Fruit fly (Drosophila melanogaster): Measurements from ENCODE around the gene ScsbetaA.

Gene ScsbetaA

dm6 chr3R:8896740-8897139 is 41.8 kb upstream of the ScsbetaA start (continued):
- TF ChIP-seq hbn (GFP tag; IDR thresholded peaks at IDR 0.05; ENCODE audit: partially characterized antibody), result no peak
- TF ChIP-seq CG32772 (GFP tag; IDR thresholded peaks at IDR 0.05), result peak; percentile 31; the same call in 1 of the 2 replicates
- TF ChIP-seq CG1529 (GFP tag; optimal IDR thresholded peaks at IDR 0.05), result peak; percentile 43
- peak; percentile 12 for TF ChIP-seq dm (GFP tag; optimal IDR thresholded peaks at IDR 0.05)
- TF ChIP-seq CG34224 (GFP tag; IDR thresholded peaks at IDR 0.05; ENCODE audit: partially characterized antibody), result no peak
- TF ChIP-seq Rfx (GFP tag; IDR thresholded peaks at IDR 0.05), result peak; percentile 54; the same call in 1 of the 2 replicates
- TF ChIP-seq NC2β (GFP tag; optimal IDR thresholded peaks at IDR 0.05), result peak; percentile 65
- TF ChIP-seq odd (GFP tag; optimal IDR thresholded peaks at IDR 0.05), result peak; percentile 58
- no peak for TF ChIP-seq pfk (GFP tag; optimal IDR thresholded peaks at IDR 0.05)
- TF ChIP-seq chm (GFP tag; IDR thresholded peaks at IDR 0.05), result no peak
- peak; percentile 53 for TF ChIP-seq Vsx1 (GFP tag; optimal IDR thresholded peaks at IDR 0.05)
- TF ChIP-seq ap (GFP tag; IDR thresholded peaks at IDR 0.05), result 0 out of 2 replicates have a peak, but pooled peaks have one; percentile 30
- no peak for TF ChIP-seq Dref (GFP tag; IDR thresholded peaks at IDR 0.05)
- TF ChIP-seq emc (GFP tag; optimal IDR thresholded peaks at IDR 0.05), result peak; percentile 4
- peak; percentile 32; the same call in 1 of the 2 replicates for TF ChIP-seq CG32767 (GFP tag; IDR thresholded peaks at IDR 0.05)
- peak; percentile 40; the same call in 2 of the 3 replicates for TF ChIP-seq croc (GFP tag; conservative IDR thresholded peaks at IDR 0.05)
- TF ChIP-seq sqz (GFP tag; optimal IDR thresholded peaks at IDR 0.05), result no peak
- TF ChIP-seq ind (GFP tag; optimal IDR thresholded peaks at IDR 0.05), result peak; percentile 68
- TF ChIP-seq Hand (GFP tag; optimal IDR thresholded peaks at IDR 0.05), result no peak
- peak; percentile 73 for TF ChIP-seq caup (GFP tag; optimal IDR thresholded peaks at IDR 0.05; ENCODE audit: severe bottlenecking)
- TF ChIP-seq danr (GFP tag; IDR thresholded peaks at IDR 0.05), result no peak
- TF ChIP-seq org-1 (GFP tag; optimal IDR thresholded peaks at IDR 0.05), result peak; percentile 70
- peak; percentile 2 for TF ChIP-seq CG7928 (GFP tag; optimal IDR thresholded peaks at IDR 0.05)
- TF ChIP-seq CG17361 (GFP tag; IDR thresholded peaks at IDR 0.05), result peak; percentile 67
- TF ChIP-seq gt (GFP tag; IDR thresholded peaks at IDR 0.05), result no peak
- no peak for TF ChIP-seq hth (optimal IDR thresholded peaks at IDR 0.05)
- TF ChIP-seq usp (GFP tag; optimal IDR thresholded peaks at IDR 0.05), result no peak
- TF ChIP-seq kah (GFP tag; optimal IDR thresholded peaks at IDR 0.05), result peak; percentile 32
- peak; percentile 36; the same call in 1 of the 2 replicates for TF ChIP-seq CG14667 (GFP tag; IDR thresholded peaks at IDR 0.05)
- TF ChIP-seq CG3163 (GFP tag; optimal IDR thresholded peaks at IDR 0.05), result peak; percentile 54
- peak; percentile 37 for TF ChIP-seq CG13123 (GFP tag; optimal IDR thresholded peaks at IDR 0.05)
- peak; percentile 95 for TF ChIP-seq sens (GFP tag)
- TF ChIP-seq CG17359 (tag; optimal IDR thresholded peaks at IDR 0.05), result peak; percentile 71
- no peak for TF ChIP-seq CG5953 (GFP tag; IDR thresholded peaks at IDR 0.05)
- TF ChIP-seq CG31388 (GFP tag; optimal IDR thresholded peaks at IDR 0.05), result no peak
- peak; percentile 36 for TF ChIP-seq jing (GFP tag; optimal IDR thresholded peaks at IDR 0.05)
- peak; percentile 44 for TF ChIP-seq da (GFP tag; optimal IDR thresholded peaks at IDR 0.05)
- no peak for TF ChIP-seq CG6683 (GFP tag; optimal IDR thresholded peaks at IDR 0.05)
- peak; percentile 61 for TF ChIP-seq pnt (GFP tag; optimal IDR thresholded peaks at IDR 0.05)
- no peak for TF ChIP-seq fru (optimal IDR thresholded peaks at IDR 0.05)
- peak; percentile 61 for TF ChIP-seq pum (GFP tag; optimal IDR thresholded peaks at IDR 0.05)
- no peak for TF ChIP-seq Elba2 (GFP tag; optimal IDR thresholded peaks at IDR 0.05)
- TF ChIP-seq CG14710 (tag; optimal IDR thresholded peaks at IDR 0.05), result peak; percentile 53
- TF ChIP-seq CG7357 (GFP tag; IDR thresholded peaks at IDR 0.05), result no peak
- no peak for TF ChIP-seq CG16779 (GFP tag; IDR thresholded peaks at IDR 0.05)
- no peak for TF ChIP-seq CG30431 (GFP tag; optimal IDR thresholded peaks at IDR 0.05)
- peak; percentile 49 for TF ChIP-seq CG6813 (GFP tag; optimal IDR thresholded peaks at IDR 0.05)
- peak; percentile 72 for TF ChIP-seq Ada2b (GFP tag; IDR thresholded peaks at IDR 0.05)
- no peak for TF ChIP-seq zen2 (GFP tag; IDR thresholded peaks at IDR 0.05; ENCODE audit: partially characterized antibody)
- TF ChIP-seq mam (GFP tag; optimal IDR thresholded peaks at IDR 0.05), result peak; percentile 45
- TF ChIP-seq ato (GFP tag; IDR thresholded peaks at IDR 0.05; ENCODE audit: partially characterized antibody), result no peak
- no peak for TF ChIP-seq ac (GFP tag; optimal IDR thresholded peaks at IDR 0.05)
